Fruit fly (Drosophila melanogaster): Measurements from ENCODE around the gene pll.

pll gene

dm6 chr3R:27282286-27282685 lies 29.3 kb upstream of the pll start, which contains the start of gene mrt (continued):
- TF ChIP-seq D (optimal IDR thresholded peaks at IDR 0.05) (no peak), D (GFP tag; optimal IDR thresholded peaks at IDR 0.05) (peak; percentile 17), CG32772 (GFP tag; IDR thresholded peaks at IDR 0.05) (peak; percentile 34; the same call in 1 of the 2 replicates), CG12942 (GFP tag; optimal IDR thresholded peaks at IDR 0.05) (peak; percentile 21), CG9932 (GFP tag; IDR thresholded peaks at IDR 0.05) (peak; percentile 78), pan (optimal IDR thresholded peaks at IDR 0.05) (no peak), pan (GFP tag; optimal IDR thresholded peaks at IDR 0.05 in 1 of 2, IDR thresholded peaks at IDR 0.05 in 1 of 2) (peak in 1 of 2 experiments; percentile 28), Poxn (GFP tag; IDR thresholded peaks at IDR 0.05) (no peak), CG12104 (GFP tag; optimal IDR thresholded peaks at IDR 0.05) (peak; percentile 36), gsb-n (tag; optimal IDR thresholded peaks at IDR 0.05) (peak; percentile 11), CG2678 (tag; optimal IDR thresholded peaks at IDR 0.05) (peak; percentile 76), Chrac-16 (GFP tag; optimal IDR thresholded peaks at IDR 0.05) (peak; percentile 47), gem (tag; optimal IDR thresholded peaks at IDR 0.05) (peak; percentile 66), toy (GFP tag; IDR thresholded peaks at IDR 0.05) (no peak), tgo (GFP tag; IDR thresholded peaks at IDR 0.05) (peak; percentile 38; the same call in 1 of the 3 replicates), CG17385 (GFP tag; optimal IDR thresholded peaks at IDR 0.05) (peak; percentile 60), CG11504 (tag; optimal IDR thresholded peaks at IDR 0.05) (peak; percentile 63), CG11093 (GFP tag; IDR thresholded peaks at IDR 0.05) (no peak), CG8281 (tag; optimal IDR thresholded peaks at IDR 0.05) (peak; percentile 10), gsb (GFP tag; IDR thresholded peaks at IDR 0.05) (no peak), dysf (GFP tag; IDR thresholded peaks at IDR 0.05) (peak; percentile 50; the same call in 1 of the 3 replicates), zen2 (GFP tag; IDR thresholded peaks at IDR 0.05; ENCODE audit: partially characterized antibody) (no peak), CG32767 (GFP tag; IDR thresholded peaks at IDR 0.05) (no peak; the same call in 1 of the 2 replicates), so (GFP tag; IDR thresholded peaks at IDR 0.05) (0 out of 3 replicates have a peak, but pooled peaks have one; percentile 44), NfI (GFP tag; optimal IDR thresholded peaks at IDR 0.05) (peak; percentile 55), maf-S (GFP tag; optimal IDR thresholded peaks at IDR 0.05) (peak; percentile 58), CG12744 (GFP tag; optimal IDR thresholded peaks at IDR 0.05) (peak; percentile 27), Sox102F (GFP tag; optimal IDR thresholded peaks at IDR 0.05) (peak; percentile 41), Hmx (GFP tag; optimal IDR thresholded peaks at IDR 0.05) (peak; percentile 0), CG4328 (GFP tag; optimal IDR thresholded peaks at IDR 0.05) (peak; percentile 42), Vsx1 (GFP tag; optimal IDR thresholded peaks at IDR 0.05) (no peak), Ada2b (GFP tag; IDR thresholded peaks at IDR 0.05) (0 out of 2 replicates have a peak, but pooled peaks have one; percentile 6), CG3407 (GFP tag; optimal IDR thresholded peaks at IDR 0.05) (no peak), CG30431 (GFP tag; optimal IDR thresholded peaks at IDR 0.05) (peak; percentile 11), crp (GFP tag; optimal IDR thresholded peaks at IDR 0.05) (no peak), CG17802 (tag; optimal IDR thresholded peaks at IDR 0.05) (peak; percentile 40), gce (GFP tag; IDR thresholded peaks at IDR 0.05) (peak; percentile 29; the same call in 1 of the 3 replicates), CG3847 (GFP tag; IDR thresholded peaks at IDR 0.05) (peak; percentile 46), Ravus (GFP tag; IDR thresholded peaks at IDR 0.05) (no peak), CG1024 (GFP tag; IDR thresholded peaks at IDR 0.05) (no peak), CG14441 (GFP tag; IDR thresholded peaks at IDR 0.05) (0 out of 2 replicates have a peak, but pooled peaks have one; percentile 6), CG31441 (GFP tag; IDR thresholded peaks at IDR 0.05) (0 out of 2 replicates have a peak, but pooled peaks have one; percentile 27), Hr78 (GFP tag; optimal IDR thresholded peaks at IDR 0.05) (no peak), dmrt11E (tag; optimal IDR thresholded peaks at IDR 0.05) (peak; percentile 15), CG7372 (GFP tag; IDR thresholded peaks at IDR 0.05) (0 out of 2 replicates have a peak, but pooled peaks have one; percentile 46), Gsc (GFP tag; IDR thresholded peaks at IDR 0.05) (no peak), CG14710 (tag; optimal IDR thresholded peaks at IDR 0.05) (peak; percentile 4), Six4 (GFP tag; optimal IDR thresholded peaks at IDR 0.05) (peak; percentile 36), pb (GFP tag; optimal IDR thresholded peaks at IDR 0.05) (peak; percentile 20), CG31388 (GFP tag; optimal IDR thresholded peaks at IDR 0.05) (no peak), CG7786 (GFP tag; optimal IDR thresholded peaks at IDR 0.05) (peak; percentile 55)

Data from whole organism, embryonic.